Fruit fly (Drosophila melanogaster): Measurements from ENCODE around the gene CG8461.

DNA sequence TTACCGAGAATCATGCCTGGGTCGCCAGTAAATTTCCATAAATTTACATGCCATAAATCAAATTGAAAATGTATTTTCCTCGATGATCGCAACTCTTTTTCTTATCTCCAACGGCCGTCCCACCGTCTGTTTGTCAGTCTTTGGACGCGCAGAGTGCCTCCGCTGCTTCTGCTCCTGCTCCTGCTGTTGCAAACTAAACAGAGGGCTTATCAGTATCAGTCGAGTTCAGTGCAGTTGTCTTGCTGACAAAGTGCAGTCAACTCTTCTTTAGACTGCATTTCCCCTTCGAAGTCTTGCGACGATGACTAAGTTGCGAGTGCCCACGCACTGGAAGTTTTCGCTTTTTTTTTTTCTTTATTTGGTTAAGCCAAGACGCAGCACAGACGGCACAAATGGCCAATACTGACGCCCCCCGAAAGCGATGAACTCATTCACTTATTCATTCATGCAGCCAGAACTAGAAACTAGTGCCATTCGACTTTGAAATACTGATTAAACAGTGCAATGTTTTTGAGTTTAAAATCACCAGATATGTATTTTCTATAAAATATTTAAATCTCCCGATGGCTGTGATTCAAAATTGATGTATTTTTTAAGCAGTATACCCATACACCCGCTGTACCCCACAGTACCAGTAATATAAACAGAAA lies 39.2 kb downstream of the CG8461 start:
- TF ChIP-seq CG15696 (tag; optimal IDR thresholded peaks at IDR 0.05) (no peak), CG2875 (GFP tag; optimal IDR thresholded peaks at IDR 0.05) (no peak), CG30431 (GFP tag; optimal IDR thresholded peaks at IDR 0.05) (no peak), bsh (GFP tag; optimal IDR thresholded peaks at IDR 0.05) (no peak), HmgD (GFP tag; optimal IDR thresholded peaks at IDR 0.05) (no peak), slp2 (GFP tag; optimal IDR thresholded peaks at IDR 0.05) (no peak), Ssrp (tag; optimal IDR thresholded peaks at IDR 0.05) (no peak), Meics (GFP tag; optimal IDR thresholded peaks at IDR 0.05) (no peak), wor (GFP tag; IDR thresholded peaks at IDR 0.05) (no peak)
